Worm (Caenorhabditis elegans): ENCODE results near the gene tftc-1.

DNA sequence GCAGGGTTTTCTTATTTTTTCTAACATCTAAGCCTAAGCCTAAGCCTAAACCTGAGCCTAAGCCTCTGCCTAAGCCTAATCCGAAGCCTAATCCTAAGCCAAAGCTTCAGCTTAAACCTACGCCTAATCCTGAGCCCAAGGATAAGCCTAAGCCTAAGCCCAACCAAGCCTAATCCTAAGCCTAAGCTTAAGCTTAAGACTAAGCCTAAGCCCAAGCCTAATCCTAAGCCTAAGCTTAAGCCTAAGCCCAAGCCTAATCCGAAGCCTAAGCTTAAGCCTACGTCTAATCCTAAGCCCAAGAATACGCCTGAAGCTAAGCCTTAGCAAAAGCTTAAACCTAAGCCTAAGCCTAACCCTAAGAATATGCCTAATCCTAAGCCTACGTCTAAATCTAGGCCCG is 54.3 kb downstream of the tftc-1 start:
- TF ChIP-seq tab-1 (GFP tag; IDR thresholded peaks at IDR 0.05): no peak
- TF ChIP-seq T22C8.4 (GFP tag; IDR thresholded peaks at IDR 0.05): no peak
- no peak for TF ChIP-seq flt-1 (GFP tag; IDR thresholded peaks at IDR 0.05)

All from whole organism, midembryonic.